Worm (Caenorhabditis elegans) whole organism, L1 larva: ENCODE data around the gene srw-77.

Source experiments
- C16A3.4 ChIP-seq: fragments of 150-350 bp; optimal IDR thresholded peaks from 2 replicates; lab custom pipeline; 2014; ENCODE audit warnings: missing biosample characterization, missing genetic modification characterization
- C34B4.2 ChIP-seq: sonication (generic microtip); optimal IDR thresholded peaks from 2 replicates; lab custom pipeline; 2017; ENCODE audit warnings: mild to moderate bottlenecking, missing genetic modification characterization, missing compliant biosample characterization
- F16B12.6 ChIP-seq: fragments of 150-350 bp; optimal IDR thresholded peaks from 2 replicates; lab custom pipeline; 2014; ENCODE audit warnings: missing biosample characterization, missing genetic modification characterization
- aha-1 ChIP-seq: fragments of 150-350 bp; optimal IDR thresholded peaks from 2 replicates; lab custom pipeline; 2014; ENCODE audit warnings: missing biosample characterization, missing genetic modification characterization
- alr-1 ChIP-seq: fragments of 200-800 bp; sonication (Bioruptor generic); optimal IDR thresholded peaks from 2 replicates; lab custom pipeline; 2018; ENCODE audit warnings: borderline replicate concordance, mild to moderate bottlenecking, missing genetic modification characterization, missing compliant biosample characterization
- blmp-1 ChIP-seq: fragments of 150-350 bp; optimal IDR thresholded peaks from 2 replicates; lab custom pipeline; 2014; ENCODE audit warnings: missing biosample characterization, missing genetic modification characterization
- ceh-63 ChIP-seq: fragments of 200-800 bp; sonication (Bioruptor generic); optimal IDR thresholded peaks from 2 replicates; lab custom pipeline; 2018; ENCODE audit warnings: mild to moderate bottlenecking, missing genetic modification characterization, missing compliant biosample characterization
- ceh-8 ChIP-seq: fragments of 200-800 bp; sonication (Bioruptor generic); optimal IDR thresholded peaks from 2 replicates; lab custom pipeline; 2018; ENCODE audit warnings: mild to moderate bottlenecking, missing genetic modification characterization, moderate library complexity, missing compliant biosample characterization
- dpl-1 ChIP-seq, 3 experiments: fragments of 150-350 bp in 2 of 3; sonication (generic microtip) in 1 of 3; optimal IDR thresholded peaks; 2 replicates each; lab custom pipeline; 2014 to 2017; ENCODE audit warnings: missing biosample characterization in 3 of 3, missing genetic modification characterization in 3 of 3, missing genetic modification reagents in 3 of 3
- dsc-1 ChIP-seq: sonication (generic microtip); optimal IDR thresholded peaks from 2 replicates; lab custom pipeline; 2016; ENCODE audit warnings: mild to moderate bottlenecking, missing genetic modification characterization, missing compliant biosample characterization
- efl-1 ChIP-seq, 4 experiments: fragments of 150-350 bp; optimal IDR thresholded peaks in 3 of 4; peaks in 1 of 4; 1 replicate in 1 of 4; 2 replicates in 3 of 4; lab custom pipeline; 2014; ENCODE audit warnings: missing biosample characterization in 2 of 4, missing genetic modification characterization in 2 of 4, missing genetic modification reagents in 2 of 4
- efl-3 ChIP-seq: fragments of 200-800 bp; sonication (Bioruptor generic); optimal IDR thresholded peaks from 2 replicates; lab custom pipeline; 2018; ENCODE audit warnings: mild to moderate bottlenecking, missing genetic modification characterization, missing compliant biosample characterization
- elt-2 ChIP-seq: sonication (generic microtip); optimal IDR thresholded peaks from 2 replicates; lab custom pipeline; 2016; ENCODE audit warnings: missing genetic modification characterization, mild to moderate bottlenecking, inconsistent platforms, missing compliant biosample characterization, missing genetic modification reagents
- elt-3 ChIP-seq, 6 experiments: fragments of 150-350 bp in 1 of 6; sonication (generic microtip); optimal IDR thresholded peaks; 2 replicates each; lab custom pipeline; 2017 to 2018; ENCODE audit warnings: missing biosample characterization in 6 of 6, missing genetic modification characterization in 6 of 6, inconsistent platforms in 1 of 6
- ets-5 ChIP-seq: fragments of 200-800 bp; sonication (Bioruptor generic); IDR thresholded peaks from 2 replicates; pipeline ENCODE4 v1.3.6; 2022; ENCODE audit warnings: missing genetic modification characterization, missing compliant biosample characterization
- fkh-10 ChIP-seq: sonication (generic microtip); optimal IDR thresholded peaks from 2 replicates; lab custom pipeline; 2017; ENCODE audit warnings: missing biosample characterization, missing genetic modification reagents, missing genetic modification characterization
- fos-1 ChIP-seq: fragments of 150-350 bp; optimal IDR thresholded peaks from 2 replicates; lab custom pipeline; 2014; ENCODE audit warnings: missing biosample characterization, missing genetic modification characterization
- grh-1 ChIP-seq: fragments of 200-800 bp; sonication (Bioruptor generic); IDR thresholded peaks from 2 replicates; pipeline ENCODE4 v1.3.6; 2022; ENCODE audit warnings: missing genetic modification reagents, missing genetic modification characterization, missing compliant biosample characterization
- hpl-2 ChIP-seq: fragments of 150-350 bp; optimal IDR thresholded peaks from 2 replicates; lab custom pipeline; 2014; ENCODE audit warnings: missing biosample characterization, missing genetic modification reagents, missing genetic modification characterization
- jun-1 ChIP-seq: fragments of 150-350 bp; optimal IDR thresholded peaks from 2 replicates; lab custom pipeline; 2014; ENCODE audit warnings: missing biosample characterization, missing genetic modification reagents, missing genetic modification characterization
- lin-13 ChIP-seq: fragments of 150-350 bp; optimal IDR thresholded peaks from 2 replicates; lab custom pipeline; 2014; ENCODE audit warnings: missing biosample characterization, missing genetic modification reagents, missing genetic modification characterization
- mab-9 ChIP-seq: fragments of 200-800 bp; sonication (Bioruptor generic); IDR thresholded peaks from 2 replicates; pipeline ENCODE4 v1.3.6; 2022; ENCODE audit warnings: missing genetic modification reagents, missing genetic modification characterization, missing compliant biosample characterization
- mdl-1 ChIP-seq, 2 experiments: fragments of 150-350 bp; optimal IDR thresholded peaks; 2 replicates each; lab custom pipeline; 2014 to 2017; ENCODE audit warnings: missing biosample characterization in 2 of 2, missing genetic modification characterization in 2 of 2, inconsistent platforms in 1 of 2
- mef-2 ChIP-seq: fragments of 150-350 bp; optimal IDR thresholded peaks from 2 replicates; lab custom pipeline; 2014; ENCODE audit warnings: missing biosample characterization, missing genetic modification characterization
- nhr-11 ChIP-seq: fragments of 150-350 bp; optimal IDR thresholded peaks from 2 replicates; lab custom pipeline; 2014; ENCODE audit warnings: missing biosample characterization, missing genetic modification characterization
- nhr-12 ChIP-seq: sonication (generic microtip); optimal IDR thresholded peaks from 2 replicates; lab custom pipeline; 2017; ENCODE audit warnings: missing biosample characterization, missing genetic modification characterization
- nhr-19 ChIP-seq: fragments of 200-800 bp; sonication (Bioruptor generic); conservative IDR thresholded peaks from 2 replicates; pipeline ENCODE4 v1.3.6; 2022; ENCODE audit warnings: missing genetic modification characterization, missing compliant biosample characterization
- nhr-20 ChIP-seq: sonication (generic microtip); optimal IDR thresholded peaks from 2 replicates; lab custom pipeline; 2016; ENCODE audit warnings: mild to moderate bottlenecking, missing genetic modification characterization, missing compliant biosample characterization
- nhr-47 ChIP-seq: sonication (generic microtip); optimal IDR thresholded peaks from 2 replicates; lab custom pipeline; 2016; ENCODE audit warnings: mild to moderate bottlenecking, missing genetic modification characterization, moderate library complexity, missing compliant biosample characterization
- nhr-71 ChIP-seq: sonication (generic microtip); optimal IDR thresholded peaks from 2 replicates; lab custom pipeline; 2016; ENCODE audit warnings: mild to moderate bottlenecking, missing genetic modification characterization, moderate library complexity, missing compliant biosample characterization
- nhr-76 ChIP-seq: sonication (generic microtip); optimal IDR thresholded peaks from 2 replicates; lab custom pipeline; 2017; ENCODE audit warnings: missing biosample characterization, missing genetic modification characterization
- nhr-77 ChIP-seq: fragments of 150-350 bp; optimal IDR thresholded peaks from 2 replicates; lab custom pipeline; 2014; ENCODE audit warnings: missing biosample characterization, missing genetic modification characterization
- nhr-84 ChIP-seq: sonication (generic microtip); optimal IDR thresholded peaks from 2 replicates; lab custom pipeline; 2017; ENCODE audit warnings: missing biosample characterization, missing genetic modification characterization
- pag-3 ChIP-seq: sonication (generic microtip); optimal IDR thresholded peaks from 2 replicates; lab custom pipeline; 2017; ENCODE audit warnings: missing genetic modification characterization, mild to moderate bottlenecking, missing compliant biosample characterization, antibody characterized with exemption, borderline replicate concordance; ENCODE audit not compliant: insufficient read depth
- pqm-1 ChIP-seq: sonication (generic microtip); optimal IDR thresholded peaks from 3 replicates; lab custom pipeline; 2017; ENCODE audit warnings: missing biosample characterization, missing genetic modification characterization
- skn-1 ChIP-seq: fragments of 150-350 bp; optimal IDR thresholded peaks from 2 replicates; lab custom pipeline; 2014; ENCODE audit warnings: missing biosample characterization, missing genetic modification characterization
- snpc-4 ChIP-seq: fragments of 150-350 bp; optimal IDR thresholded peaks from 2 replicates; lab custom pipeline; 2014; ENCODE audit warnings: missing biosample characterization, missing genetic modification characterization
- sptf-1 ChIP-seq: fragments of 150-350 bp; optimal IDR thresholded peaks from 2 replicates; lab custom pipeline; 2014; ENCODE audit warnings: missing biosample characterization, missing genetic modification characterization
- swsn-7 ChIP-seq: sonication (generic microtip); optimal IDR thresholded peaks from 2 replicates; lab custom pipeline; 2016; ENCODE audit warnings: missing genetic modification characterization, missing compliant biosample characterization
- unc-30 ChIP-seq: sonication (generic microtip); optimal IDR thresholded peaks from 2 replicates; lab custom pipeline; 2017; ENCODE audit warnings: missing biosample characterization, missing genetic modification characterization
- unc-86 ChIP-seq: sonication (generic microtip); optimal IDR thresholded peaks from 2 replicates; lab custom pipeline; 2016; ENCODE audit warnings: missing genetic modification characterization, missing compliant biosample characterization
- xbp-1 ChIP-seq: sonication (generic microtip); optimal IDR thresholded peaks from 2 replicates; lab custom pipeline; 2016; ENCODE audit warnings: missing genetic modification characterization, missing compliant biosample characterization
- zag-1 ChIP-seq: fragments of 150-350 bp; optimal IDR thresholded peaks from 2 replicates; lab custom pipeline; 2014; ENCODE audit warnings: missing biosample characterization, missing genetic modification characterization

The srw-77 gene

ce11 chrV:16683359-16683758 is 39.9 kb upstream of the srw-77 start:
- TF ChIP-seq nhr-11 (tag; lab: Kevin White, UChicago) (no peak), nhr-19 (GFP tag; lab: Robert Waterston, UW) (no peak), nhr-77 (tag; lab: Kevin White, UChicago) (no peak), unc-86 (tag; lab: Kevin White, UChicago) (no peak), efl-1 (optimal IDR thresholded peaks at IDR 0.05; lab: Kevin White, UChicago) (no peak), efl-1 (GFP tag; optimal IDR thresholded peaks at IDR 0.05 in 1 of 2; lab: Kevin White, UChicago) (no peak), mef-2 (no peak), mdl-1 (tag; optimal IDR thresholded peaks at IDR 0.05; lab: Kevin White, UChicago) (no peak), elt-2 (tag; lab: Kevin White, UChicago) (no peak), nhr-71 (no peak), skn-1 (tag; lab: Kevin White, UChicago) (no peak), swsn-7 (tag; lab: Kevin White, UChicago) (no peak), hpl-2 (GFP tag; lab: Kevin White, UChicago) (no peak), elt-3 (tag; optimal IDR thresholded peaks at IDR 0.05; lab: Kevin White, UChicago) (no peak), efl-3 (GFP tag; lab: Kevin White, UChicago) (no peak), ceh-63 (GFP tag; lab: Kevin White, UChicago) (no peak), pag-3 (tag; lab: Kevin White, UChicago) (no peak), ets-5 (GFP tag; lab: Robert Waterston, UW) (no peak), F16B12.6 (tag; lab: Kevin White, UChicago) (no peak)

ce11 chrV:16682886-16683285 is 39.4 kb upstream of the srw-77 start, which contains the start of gene srw-36:
Gene srw-36 (plus strand): TSS chrV:16683186.
- TF ChIP-seq nhr-77 (tag; lab: Kevin White, UChicago) (no peak), hpl-2 (GFP tag; lab: Kevin White, UChicago) (no peak), blmp-1 (tag; lab: Kevin White, UChicago) (no peak), mab-9 (GFP tag; lab: Robert Waterston, UW) (no peak), sptf-1 (no peak), nhr-71 (no peak), lin-13 (GFP tag; lab: Kevin White, UChicago) (no peak), jun-1 (tag; lab: Kevin White, UChicago) (no peak), nhr-20 (tag; lab: Kevin White, UChicago) (no peak), nhr-47 (no peak), ets-5 (GFP tag; lab: Robert Waterston, UW) (no peak), efl-3 (GFP tag; lab: Kevin White, UChicago) (no peak), nhr-19 (GFP tag; lab: Robert Waterston, UW) (no peak), nhr-12 (no peak)

ce11 chrV:16679981-16680380 is 36.5 kb upstream of the srw-77 start, which contains the start of gene srw-44:
Gene srw-44 (plus strand): TSS chrV:16680281.
- TF ChIP-seq xbp-1 (tag; lab: Kevin White, UChicago) (no peak), dpl-1 (GFP tag; optimal IDR thresholded peaks at IDR 0.05; lab: Kevin White, UChicago) (no peak), ets-5 (GFP tag; lab: Robert Waterston, UW) (no peak), nhr-47 (no peak), zag-1 (no peak), C34B4.2 (tag; lab: Kevin White, UChicago) (no peak), sptf-1 (no peak), nhr-84 (tag; lab: Kevin White, UChicago) (no peak), efl-1 (optimal IDR thresholded peaks at IDR 0.05; lab: Kevin White, UChicago) (no peak), efl-1 (GFP tag; optimal IDR thresholded peaks at IDR 0.05 in 1 of 2; lab: Kevin White, UChicago) (no peak)

ce11 chrV:16679237-16679636 is 35.8 kb upstream of the srw-77 start, which contains the start of gene srz-103:
Gene srz-103 (minus strand): TSS chrV:16679337.
- no peak for TF ChIP-seq ceh-63 (GFP tag; lab: Kevin White, UChicago)

ce11 chrV:16675553-16675952 is 32.1 kb upstream of the srw-77 start, which contains the start of gene srz-1:
Gene srz-1 (plus strand): TSS chrV:16675853.
- TF ChIP-seq fkh-10 (GFP tag; lab: Kevin White, UChicago) = no peak
- no peak for TF ChIP-seq nhr-76
- no peak for TF ChIP-seq alr-1 (tag; lab: Kevin White, UChicago)
- no peak for TF ChIP-seq ceh-8 (GFP tag; lab: Kevin White, UChicago)
- TF ChIP-seq ceh-63 (GFP tag; lab: Kevin White, UChicago) = no peak
- no peak for TF ChIP-seq aha-1 (tag; lab: Kevin White, UChicago)
- TF ChIP-seq pqm-1 (tag; lab: Kevin White, UChicago) = no peak
- no peak for TF ChIP-seq unc-30 (tag; lab: Kevin White, UChicago)
- TF ChIP-seq grh-1 (GFP tag; lab: Robert Waterston, UW) = no peak
- no peak for TF ChIP-seq dsc-1 (tag; lab: Kevin White, UChicago)
- no peak for TF ChIP-seq jun-1 (tag; lab: Kevin White, UChicago)
- TF ChIP-seq fos-1 (tag; lab: Kevin White, UChicago) = no peak
- no peak for TF ChIP-seq snpc-4 (tag; lab: Kevin White, UChicago)
- TF ChIP-seq C16A3.4 (tag; lab: Kevin White, UChicago) = no peak
